Fruit fly (Drosophila melanogaster): ENCODE data around the gene ssp2.

Gene ssp2

DNA sequence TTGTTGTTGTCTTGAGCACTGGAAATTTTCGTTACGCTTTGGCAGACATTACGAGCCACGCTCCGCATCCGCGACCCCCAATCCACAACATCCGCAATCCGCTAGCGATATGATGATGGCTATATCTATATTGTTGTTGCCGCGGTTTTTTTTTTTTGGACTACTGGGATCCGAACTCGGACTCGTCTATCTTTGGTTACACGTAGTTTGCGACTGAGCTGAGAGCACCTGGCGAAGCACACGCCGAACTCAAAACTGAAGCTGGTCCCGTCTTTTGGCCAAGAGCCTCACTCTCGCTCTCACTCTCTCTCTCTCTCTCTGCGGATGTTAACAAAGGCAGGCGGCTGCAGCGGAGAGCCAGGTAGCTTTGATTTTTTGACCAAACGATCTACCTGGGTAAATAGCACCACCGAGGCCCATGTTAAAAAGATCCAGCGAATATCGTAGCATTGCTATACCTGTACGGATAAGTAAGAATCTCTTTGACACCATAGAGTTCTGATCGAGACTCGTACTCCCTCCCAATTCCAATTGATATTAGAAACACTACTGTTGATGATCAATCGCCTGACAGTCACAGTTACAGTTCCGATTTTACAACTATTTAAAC lies 39.8 kb upstream of the ssp2 start, which contains the start of gene Rgl (continued):
- TF ChIP-seq Nf-YC (tag; optimal IDR thresholded peaks at IDR 0.05): no peak
- TF ChIP-seq scrt (GFP tag; optimal IDR thresholded peaks at IDR 0.05): no peak
- no peak for TF ChIP-seq Deaf1 (tag; optimal IDR thresholded peaks at IDR 0.05)
- TF ChIP-seq CG31441 (GFP tag; IDR thresholded peaks at IDR 0.05): no peak
- peak; percentile 27 for TF ChIP-seq pros (GFP tag; optimal IDR thresholded peaks at IDR 0.05)
- TF ChIP-seq D19B (GFP tag; optimal IDR thresholded peaks at IDR 0.05): no peak
- no peak for TF ChIP-seq slbo (GFP tag; IDR thresholded peaks at IDR 0.05)
- TF ChIP-seq Blimp-1 (GFP tag; optimal IDR thresholded peaks at IDR 0.05): peak; percentile 32
- no peak for TF ChIP-seq CG4404 (GFP tag; IDR thresholded peaks at IDR 0.05)
- TF ChIP-seq Drgx (GFP tag; IDR thresholded peaks at IDR 0.05): peak; percentile 18; the same call in 1 of the 2 replicates
- peak; percentile 44; the same call in 1 of the 2 replicates for TF ChIP-seq CG32532 (GFP tag; IDR thresholded peaks at IDR 0.05)
- TF ChIP-seq Scr (GFP tag; IDR thresholded peaks at IDR 0.05; ENCODE audit: partially characterized antibody): peak; percentile 29; the same call in 1 of the 2 replicates
- no peak for TF ChIP-seq repo (GFP tag; optimal IDR thresholded peaks at IDR 0.05)
- TF ChIP-seq CG6683 (GFP tag; optimal IDR thresholded peaks at IDR 0.05): no peak
- TF ChIP-seq lbe (GFP tag; optimal IDR thresholded peaks at IDR 0.05): no peak
- no peak for TF ChIP-seq CG30403 (GFP tag; optimal IDR thresholded peaks at IDR 0.05)
- no peak for TF ChIP-seq mirr (GFP tag; optimal IDR thresholded peaks at IDR 0.05)
- TF ChIP-seq Rx (GFP tag; IDR thresholded peaks at IDR 0.05): no peak
- no peak for TF ChIP-seq Ravus (GFP tag; IDR thresholded peaks at IDR 0.05)
- TF ChIP-seq hkb (optimal IDR thresholded peaks at IDR 0.05): no peak
- 0 out of 2 replicates have a peak, but pooled peaks have one; percentile 6 for TF ChIP-seq hkb (GFP tag; IDR thresholded peaks at IDR 0.05)
- TF ChIP-seq amos (GFP tag; IDR thresholded peaks at IDR 0.05; ENCODE audit: partially characterized antibody): peak; percentile 29; the same call in 1 of the 2 replicates
- no peak for TF ChIP-seq cato (GFP tag; optimal IDR thresholded peaks at IDR 0.05; ENCODE audit: borderline replicate concordance)
- peak; percentile 51 for TF ChIP-seq CG13287 (GFP tag; IDR thresholded peaks at IDR 0.05; ENCODE audit: partially characterized antibody)
- TF ChIP-seq Elba2 (GFP tag; optimal IDR thresholded peaks at IDR 0.05): no peak
- no peak for TF ChIP-seq twi (tag; optimal IDR thresholded peaks at IDR 0.05)
- TF ChIP-seq danr (GFP tag; IDR thresholded peaks at IDR 0.05): no peak
- no peak for TF ChIP-seq toy (GFP tag; IDR thresholded peaks at IDR 0.05)
- TF ChIP-seq Hey (tag; optimal IDR thresholded peaks at IDR 0.05): no peak
- TF ChIP-seq disco-r (GFP tag; optimal IDR thresholded peaks at IDR 0.05): no peak
- no peak for TF ChIP-seq org-1 (GFP tag; optimal IDR thresholded peaks at IDR 0.05)
- no peak for TF ChIP-seq CG2120 (GFP tag; optimal IDR thresholded peaks at IDR 0.05)
- TF ChIP-seq Dfd (GFP tag; optimal IDR thresholded peaks at IDR 0.05): no peak
- no peak for TF ChIP-seq dati (GFP tag; IDR thresholded peaks at IDR 0.05)
- TF ChIP-seq onecut (GFP tag; IDR thresholded peaks at IDR 0.05): 0 out of 2 replicates have a peak, but pooled peaks have one; percentile 11
- no peak for TF ChIP-seq nerfin-2 (GFP tag; IDR thresholded peaks at IDR 0.05; ENCODE audit: partially characterized antibody)
- TF ChIP-seq ind (GFP tag; optimal IDR thresholded peaks at IDR 0.05): no peak
- no peak for TF ChIP-seq kah (GFP tag; optimal IDR thresholded peaks at IDR 0.05)
- peak; percentile 72 for TF ChIP-seq nom (GFP tag; optimal IDR thresholded peaks at IDR 0.05)
- no peak for TF ChIP-seq CG3838 (GFP tag; optimal IDR thresholded peaks at IDR 0.05)
- no peak for TF ChIP-seq Oli (tag; optimal IDR thresholded peaks at IDR 0.05)
- no peak for TF ChIP-seq CG12236 (GFP tag; optimal IDR thresholded peaks at IDR 0.05)
- TF ChIP-seq CG9817 (tag; optimal IDR thresholded peaks at IDR 0.05): no peak
- TF ChIP-seq Ssrp (tag; optimal IDR thresholded peaks at IDR 0.05): no peak
- TF ChIP-seq CG3726 (GFP tag; IDR thresholded peaks at IDR 0.05): no peak
- no peak for TF ChIP-seq CG8924 (tag; optimal IDR thresholded peaks at IDR 0.05)
- no peak for TF ChIP-seq NC2α (GFP tag; optimal IDR thresholded peaks at IDR 0.05)
- TF ChIP-seq lilli (GFP tag; optimal IDR thresholded peaks at IDR 0.05): no peak
- no peak for TF ChIP-seq CG9727 (GFP tag; optimal IDR thresholded peaks at IDR 0.05)
- TF ChIP-seq CG10654 (GFP tag; optimal IDR thresholded peaks at IDR 0.05): no peak
- peak; percentile 65 for TF ChIP-seq sens (GFP tag)
